In genomic region chrIII:7262592-7262991, ce11 we compare ENCODE assay signal across 5 worm cellular contexts.
TF ChIP-seq lines count a peak whose summit lies in the region.

No protein-coding gene starts in this region.

TF ChIP-seq in whole organism, L1 larva, 84 proteins besides CTCF, POLR2A, EP300 and RAD21:
- TF ChIP-seq vab-15 (tag; optimal IDR thresholded peaks at IDR 0.05; lab: Kevin White, UChicago), result no peak
- TF ChIP-seq unc-130 (tag; optimal IDR thresholded peaks at IDR 0.05; lab: Kevin White, UChicago), result no peak
- peak; percentile 50 for TF ChIP-seq fkh-10 (GFP tag; optimal IDR thresholded peaks at IDR 0.05; lab: Kevin White, UChicago)
- TF ChIP-seq unc-98 (GFP tag; IDR thresholded peaks at IDR 0.05; lab: Robert Waterston, UW), result no peak
- peak; percentile 34 for TF ChIP-seq lin-14 (GFP tag; optimal IDR thresholded peaks at IDR 0.05; lab: Kevin White, UChicago)
- TF ChIP-seq mef-2 (tag; optimal IDR thresholded peaks at IDR 0.05; lab: Kevin White, UChicago), result no peak
- no peak for TF ChIP-seq skn-1 (tag; optimal IDR thresholded peaks at IDR 0.05; lab: Kevin White, UChicago)
- no peak for TF ChIP-seq C34B4.2 (tag; optimal IDR thresholded peaks at IDR 0.05; lab: Kevin White, UChicago)
- no peak for TF ChIP-seq aly-2 (tag; optimal IDR thresholded peaks at IDR 0.05; lab: Kevin White, UChicago)
- TF ChIP-seq xbp-1 (tag; optimal IDR thresholded peaks at IDR 0.05; lab: Kevin White, UChicago), result no peak
- TF ChIP-seq alr-1 (tag; optimal IDR thresholded peaks at IDR 0.05; lab: Kevin White, UChicago; ENCODE audit: borderline replicate concordance), result no peak
- no peak for TF ChIP-seq hlh-17 (GFP tag; optimal IDR thresholded peaks at IDR 0.05; lab: Kevin White, UChicago; ENCODE audit: borderline replicate concordance)
- no peak for TF ChIP-seq snu-23 (GFP tag; optimal IDR thresholded peaks at IDR 0.05; lab: Kevin White, UChicago)

TF ChIP-seq in whole organism, L3 larva, 47 proteins besides CTCF, POLR2A, EP300 and RAD21:
- TF ChIP-seq nhr-12 (tag; optimal IDR thresholded peaks at IDR 0.05; lab: Kevin White, UChicago), result no peak
- TF ChIP-seq ceh-9 (tag; optimal IDR thresholded peaks at IDR 0.05; lab: Kevin White, UChicago), result no peak
- TF ChIP-seq tbx-2 (tag; optimal IDR thresholded peaks at IDR 0.05; lab: Kevin White, UChicago), result no peak
- no peak for TF ChIP-seq nhr-76 (tag; optimal IDR thresholded peaks at IDR 0.05; lab: Kevin White, UChicago)
- TF ChIP-seq ceh-16 (tag; optimal IDR thresholded peaks at IDR 0.05; lab: Kevin White, UChicago), result no peak
- TF ChIP-seq nhr-43 (tag; optimal IDR thresholded peaks at IDR 0.05; lab: Kevin White, UChicago; ENCODE audit: poor library complexity, severe bottlenecking), result no peak
- peak; percentile 72 for TF ChIP-seq fkh-10 (GFP tag; optimal IDR thresholded peaks at IDR 0.05; lab: Kevin White, UChicago)

TF ChIP-seq in whole organism, L4 larva, 104 proteins besides CTCF, POLR2A, EP300 and RAD21:
- TF ChIP-seq snpc-1.2 (GFP tag; IDR thresholded peaks at IDR 0.05; lab: Robert Waterston, UW) (no peak), ceh-44 (GFP tag; IDR thresholded peaks at IDR 0.05; lab: Robert Waterston, UW) (no peak), ces-1 (GFP tag; optimal IDR thresholded peaks at IDR 0.05; lab: Kevin White, UChicago) (peak; percentile 31)

TF ChIP-seq in whole organism, late embryonic, 69 proteins besides CTCF, POLR2A, EP300 and RAD21:
- TF ChIP-seq tbx-2 (tag; optimal IDR thresholded peaks at IDR 0.05; lab: Kevin White, UChicago) (no peak), eyg-1 (tag; optimal IDR thresholded peaks at IDR 0.05; lab: Kevin White, UChicago) (no peak), unc-86 (tag; optimal IDR thresholded peaks at IDR 0.05; lab: Kevin White, UChicago) (no peak), unc-42 (tag; optimal IDR thresholded peaks at IDR 0.05; lab: Kevin White, UChicago) (peak; percentile 53)
TF ChIP-seq in whole organism, late embryonic: peak in this region for 1.

TF ChIP-seq in whole organism, mixed stage, embryonic, 35 proteins besides CTCF, POLR2A, EP300 and RAD21:
- peak; percentile 34 for TF ChIP-seq ces-1 (GFP tag; optimal IDR thresholded peaks at IDR 0.05; lab: Kevin White, UChicago)
- no peak for TF ChIP-seq elt-1 (tag; optimal IDR thresholded peaks at IDR 0.05; lab: Kevin White, UChicago; ENCODE audit: borderline replicate concordance, insufficient read depth)
- TF ChIP-seq lin-13 (tag; optimal IDR thresholded peaks at IDR 0.05; lab: Kevin White, UChicago), result no peak

Comparison
In these comparisons a context has a peak if more than half of its experiments do, and no peak if none do; other contexts are left out.
1. Of the 29 proteins assayed by ChIP-seq in both whole organism, L4 larva and whole organism, L1 larva: peak only in whole organism, L4 larva: ces-1; only in whole organism, L1 larva: fkh-10; in both: none; in neither: 27.